Fruit fly (Drosophila melanogaster): ENCODE measurements around the gene Ubr3.

Ubr3 gene

dm6 chrX:7934679-7935078 is 1.0 kb upstream of the Ubr3 start, which contains the start of gene RpS14b (continued):
- TF ChIP-seq CG10431 (GFP tag; optimal IDR thresholded peaks at IDR 0.05) (peak; percentile 39), croc (GFP tag; conservative IDR thresholded peaks at IDR 0.05) (no peak), H15 (GFP tag; IDR thresholded peaks at IDR 0.05) (peak; percentile 44; the same call in 1 of the 3 replicates), trh (GFP tag; optimal IDR thresholded peaks at IDR 0.05) (no peak), Trl (optimal IDR thresholded peaks at IDR 0.05) (no peak), Trl (GFP tag; optimal IDR thresholded peaks at IDR 0.05) (peak; percentile 69), B-H2 (GFP tag; optimal IDR thresholded peaks at IDR 0.05) (peak; percentile 87), z (GFP tag; IDR thresholded peaks at IDR 0.05) (no peak), en (GFP tag; optimal IDR thresholded peaks at IDR 0.05) (no peak), CG33213 (GFP tag; optimal IDR thresholded peaks at IDR 0.05) (peak; percentile 66), ttk (GFP tag; IDR thresholded peaks at IDR 0.05) (0 out of 2 replicates have a peak, but pooled peaks have one; percentile 40), CG2202 (tag; optimal IDR thresholded peaks at IDR 0.05) (no peak), Stat92E (GFP tag; optimal IDR thresholded peaks at IDR 0.05) (no peak), NC2β (GFP tag; optimal IDR thresholded peaks at IDR 0.05) (peak; percentile 70), CG14050 (GFP tag; IDR thresholded peaks at IDR 0.05) (peak; percentile 58), CG12744 (GFP tag; optimal IDR thresholded peaks at IDR 0.05) (no peak), Bdp1 (GFP tag; optimal IDR thresholded peaks at IDR 0.05) (peak; percentile 22), tup (GFP tag; optimal IDR thresholded peaks at IDR 0.05) (no peak), CG34224 (GFP tag; IDR thresholded peaks at IDR 0.05; ENCODE audit: partially characterized antibody) (peak; percentile 76), PHDP (tag; optimal IDR thresholded peaks at IDR 0.05) (peak; percentile 51), nerfin-2 (GFP tag; IDR thresholded peaks at IDR 0.05; ENCODE audit: partially characterized antibody) (0 out of 2 replicates have a peak, but pooled peaks have one; percentile 38), CG11247 (GFP tag; IDR thresholded peaks at IDR 0.05) (peak; percentile 73), gem (tag; optimal IDR thresholded peaks at IDR 0.05) (peak; percentile 23), CG16779 (GFP tag; IDR thresholded peaks at IDR 0.05) (no peak), CG5245 (GFP tag; optimal IDR thresholded peaks at IDR 0.05) (peak; percentile 20), BtbVII (GFP tag; optimal IDR thresholded peaks at IDR 0.05) (peak; percentile 61), CG17612 (GFP tag; IDR thresholded peaks at IDR 0.05) (no peak), CG9437 (GFP tag; optimal IDR thresholded peaks at IDR 0.05) (peak; percentile 28), h (optimal IDR thresholded peaks at IDR 0.05) (no peak), tna (GFP tag; IDR thresholded peaks at IDR 0.05; ENCODE audit: partially characterized antibody) (0 out of 2 replicates have a peak, but pooled peaks have one; percentile 33), Sin3A (optimal IDR thresholded peaks at IDR 0.05) (peak; percentile 46), HLHmδ (GFP tag; optimal IDR thresholded peaks at IDR 0.05) (peak; percentile 59), CG9797 (GFP tag; optimal IDR thresholded peaks at IDR 0.05) (peak; percentile 48), eyg (GFP tag; optimal IDR thresholded peaks at IDR 0.05) (peak; percentile 29), CG11085 (GFP tag; IDR thresholded peaks at IDR 0.05) (peak; percentile 68), CG2199 (GFP tag; IDR thresholded peaks at IDR 0.05) (no peak), CG7839 (tag; optimal IDR thresholded peaks at IDR 0.05) (peak; percentile 31), CG3407 (GFP tag; optimal IDR thresholded peaks at IDR 0.05) (peak; percentile 40), CG15269 (tag; optimal IDR thresholded peaks at IDR 0.05) (peak; percentile 61), Nf-YC (tag; optimal IDR thresholded peaks at IDR 0.05) (peak; percentile 69), CG1603 (tag; optimal IDR thresholded peaks at IDR 0.05) (peak; percentile 72), Hand (GFP tag; optimal IDR thresholded peaks at IDR 0.05) (no peak), abd-A (tag; optimal IDR thresholded peaks at IDR 0.05) (no peak), D19B (GFP tag; optimal IDR thresholded peaks at IDR 0.05) (peak; percentile 39), Sox100B (GFP tag; optimal IDR thresholded peaks at IDR 0.05) (peak; percentile 45), Jarid2 (GFP tag; optimal IDR thresholded peaks at IDR 0.05) (peak; percentile 29), CHES-1-like (GFP tag; optimal IDR thresholded peaks at IDR 0.05) (peak; percentile 77), Ets65A (GFP tag) (peak; percentile 86), chinmo (GFP tag; IDR thresholded peaks at IDR 0.05; ENCODE audit: partially characterized antibody) (peak; percentile 65; the same call in 1 of the 4 replicates), CG10267 (tag; optimal IDR thresholded peaks at IDR 0.05) (peak; percentile 40), nom (GFP tag; optimal IDR thresholded peaks at IDR 0.05) (peak; percentile 73)

Measured in whole organism, embryonic.